Fruit fly (Drosophila melanogaster) whole organism: ENCODE measurements around the gene GMF.

Experiments used
- CG8478 ChIP-seq: fragments of >200 bp; optimal IDR thresholded peaks from 2 replicates; lab custom pipeline; 2018; ENCODE audit warnings: inconsistent platforms
- Dll ChIP-seq: fragments of >200 bp; optimal IDR thresholded peaks from 2 replicates; lab custom pipeline; 2017
- EcR ChIP-seq, 2 experiments: fragments of >200 bp; optimal IDR thresholded peaks; 2 replicates each; lab custom pipeline; 2017; ENCODE audit warnings: missing biosample characterization in 2 of 2, missing genetic modification characterization in 2 of 2, missing genetic modification reagents in 2 of 2
- pan ChIP-seq: fragments of >200 bp; optimal IDR thresholded peaks from 2 replicates; lab custom pipeline; 2017
- psq ChIP-seq: fragments of >200 bp; optimal IDR thresholded peaks from 2 replicates; lab custom pipeline; 2017
- usp ChIP-seq: fragments of >200 bp; optimal IDR thresholded peaks from 2 replicates; lab custom pipeline; 2017; ENCODE audit warnings: missing biosample characterization, missing genetic modification characterization, mixed read lengths

GMF gene

DNA sequence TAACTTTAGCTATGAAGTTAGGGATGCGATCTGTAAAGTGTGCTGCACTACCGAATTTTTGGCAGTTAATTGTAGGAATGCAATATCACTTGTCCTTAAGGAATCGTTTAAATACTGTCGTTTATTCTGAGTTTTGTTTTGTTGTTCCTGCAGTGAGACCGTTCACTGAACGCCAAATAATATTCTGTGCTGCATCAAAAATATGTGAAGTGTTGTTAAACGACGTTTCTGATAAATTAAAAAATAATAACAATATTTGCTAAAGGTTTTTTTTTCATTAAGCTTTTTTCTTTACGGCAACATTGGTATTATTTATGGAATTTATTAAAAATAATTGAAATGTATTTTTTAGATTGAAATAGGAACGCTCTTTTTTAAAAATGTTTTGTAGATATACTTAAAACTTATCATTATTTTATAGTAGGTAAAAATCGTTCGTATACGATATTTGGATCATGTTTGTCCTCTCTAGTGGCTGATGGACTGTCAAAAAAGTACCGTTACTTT, at the start of gene GMF:
Gene GMF (minus strand): TSS at position 182 of the 507 bp plus-strand sequence.
- no peak for TF ChIP-seq EcR (GFP tag; optimal IDR thresholded peaks at IDR 0.05; lab: Kevin White, UChicago)
- no peak for TF ChIP-seq psq (lab: Kevin White, UChicago)
- no peak for TF ChIP-seq Dll (lab: Kevin White, UChicago)
- no peak for TF ChIP-seq pan (lab: Kevin White, UChicago)
- no peak for TF ChIP-seq usp (GFP tag; lab: Kevin White, UChicago)
- no peak for TF ChIP-seq CG8478 (lab: Kevin White, UChicago)

DNA sequence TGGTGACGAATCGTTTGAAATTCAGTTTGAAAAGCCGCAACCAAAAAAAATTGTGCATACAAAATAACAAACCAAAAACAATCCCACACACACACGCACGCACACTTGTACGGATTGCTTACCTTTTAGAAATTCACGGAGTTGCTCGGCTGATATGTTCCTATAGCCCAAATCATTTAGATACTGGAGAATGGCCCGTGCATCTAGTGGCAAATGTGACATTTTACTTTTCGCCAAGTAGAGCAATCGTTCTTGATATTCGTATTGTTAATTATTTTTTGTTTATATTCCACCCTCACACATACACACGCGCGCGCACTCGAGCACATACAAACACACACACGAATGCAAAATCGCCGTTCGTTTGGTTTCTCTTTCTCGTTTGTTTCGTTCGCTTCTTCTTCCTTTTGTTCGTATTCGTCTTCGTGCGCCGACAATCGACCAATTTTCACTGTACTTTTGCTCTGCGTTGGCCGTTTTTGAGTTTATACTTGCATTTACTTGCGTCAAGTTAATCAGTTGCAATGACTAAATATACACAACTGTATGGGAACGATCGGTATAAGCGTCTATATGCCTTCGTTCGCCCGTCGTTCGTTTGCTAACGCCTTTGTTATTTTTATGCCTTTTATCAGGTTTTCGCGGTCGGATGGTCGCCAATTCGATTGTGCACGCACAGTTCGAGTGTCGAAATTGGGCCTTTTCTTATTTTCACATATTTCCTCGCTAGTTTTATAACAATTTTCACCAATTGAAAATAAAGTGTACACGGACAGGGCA, 49.2 kb upstream of the GMF start:
- TF ChIP-seq pan (lab: Kevin White, UChicago) = no peak
- TF ChIP-seq CG8478 (lab: Kevin White, UChicago) = no peak
- TF ChIP-seq Dll (lab: Kevin White, UChicago) = no peak
- TF ChIP-seq usp (GFP tag; lab: Kevin White, UChicago) = no peak
- TF ChIP-seq psq (lab: Kevin White, UChicago) = no peak
- TF ChIP-seq EcR (GFP tag; optimal IDR thresholded peaks at IDR 0.05; lab: Kevin White, UChicago) = no peak

DNA sequence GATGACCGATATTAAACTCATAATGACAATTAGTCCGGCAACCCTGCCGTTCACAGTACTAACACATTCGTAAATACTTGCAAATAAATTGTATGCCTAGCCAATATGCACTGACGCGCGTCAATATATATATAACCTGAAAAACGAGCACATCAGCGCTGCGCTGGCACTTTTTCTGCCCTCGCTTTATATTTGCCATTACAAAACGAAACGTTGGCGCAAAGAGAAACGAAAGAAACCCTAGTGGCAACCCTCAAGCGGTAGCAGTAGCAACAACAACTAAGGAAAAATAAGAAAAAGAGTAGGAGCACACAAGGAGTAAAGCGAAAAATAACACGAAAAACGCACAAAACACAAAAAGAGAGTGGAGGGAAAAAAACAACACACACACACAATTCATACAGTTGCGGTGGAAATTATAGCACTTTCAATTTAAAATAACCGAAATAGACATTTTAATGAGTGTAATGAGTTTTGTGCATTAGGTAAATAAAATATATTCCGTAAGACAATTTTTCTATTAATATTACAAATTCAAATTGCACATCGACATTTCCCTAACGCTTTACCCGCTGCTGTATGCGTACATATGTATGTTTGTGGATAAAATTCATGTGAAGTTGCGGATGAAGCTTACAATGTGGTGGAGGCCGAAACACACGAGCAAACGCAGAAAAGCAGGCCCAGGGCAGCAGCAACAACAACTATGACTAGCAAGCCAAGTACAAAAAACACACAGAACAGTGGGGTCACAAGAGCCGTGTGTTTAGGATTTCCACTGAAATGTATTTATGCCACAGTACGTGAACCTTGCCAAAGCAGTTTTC, 48.2 kb upstream of the GMF start:
- TF ChIP-seq usp (GFP tag; lab: Kevin White, UChicago) = no peak
- TF ChIP-seq Dll (lab: Kevin White, UChicago) = no peak
- TF ChIP-seq EcR (GFP tag; optimal IDR thresholded peaks at IDR 0.05; lab: Kevin White, UChicago) = no peak
- TF ChIP-seq psq (lab: Kevin White, UChicago) = peak; percentile 75
- no peak for TF ChIP-seq CG8478 (lab: Kevin White, UChicago)
- TF ChIP-seq pan (lab: Kevin White, UChicago) = no peak

DNA sequence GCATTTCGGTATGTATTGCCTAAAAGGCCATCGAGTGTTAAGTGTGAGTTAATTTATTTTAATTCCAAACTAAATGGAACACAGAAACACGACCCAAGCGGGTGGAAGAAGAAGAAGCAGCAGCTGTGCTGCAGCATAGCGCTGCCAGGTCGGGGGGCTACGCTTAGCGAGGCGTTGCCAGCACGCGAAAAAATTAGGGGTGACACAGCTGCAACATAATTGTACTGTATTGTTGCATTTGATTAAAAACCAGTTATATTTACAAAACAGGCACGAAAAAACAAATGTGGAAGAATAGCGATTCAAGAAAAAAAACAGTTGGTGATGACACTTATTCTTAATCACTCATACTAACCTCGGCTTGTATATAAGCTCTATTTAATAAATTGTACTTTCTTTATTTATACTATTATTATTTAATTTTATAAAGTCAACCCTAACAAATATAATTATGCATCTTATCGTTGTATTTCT, 47.4 kb upstream of the GMF start:
- TF ChIP-seq pan (lab: Kevin White, UChicago) (no peak), psq (lab: Kevin White, UChicago) (no peak), EcR (GFP tag; optimal IDR thresholded peaks at IDR 0.05; lab: Kevin White, UChicago) (no peak), CG8478 (lab: Kevin White, UChicago) (no peak), Dll (lab: Kevin White, UChicago) (no peak), usp (GFP tag; lab: Kevin White, UChicago) (no peak)

DNA sequence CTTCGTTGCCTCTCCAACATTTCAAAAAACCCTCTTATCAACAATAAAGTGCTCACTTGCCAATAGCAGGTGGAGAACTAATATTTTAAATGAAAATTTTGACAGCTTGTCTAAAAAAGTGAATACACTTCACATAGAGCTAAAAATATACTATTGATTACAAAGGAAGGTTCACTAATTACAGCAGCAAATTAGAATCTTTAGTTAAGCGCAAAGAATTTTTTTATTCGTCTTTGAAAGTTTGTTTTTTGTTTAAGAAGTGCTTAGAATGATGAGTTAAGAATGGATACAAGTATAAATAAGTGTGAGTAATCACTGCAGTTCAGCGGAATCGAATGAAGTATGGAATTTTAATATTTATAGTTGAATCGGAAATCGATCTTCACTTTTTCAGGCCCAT, 39.5 kb upstream of the GMF start, which contains the start of gene CG44405:
Gene CG44405 (minus strand): TSS at position 101 of the 400 bp plus-strand sequence.
- TF ChIP-seq Dll (lab: Kevin White, UChicago) (no peak), pan (lab: Kevin White, UChicago) (no peak), psq (lab: Kevin White, UChicago) (no peak), usp (GFP tag; lab: Kevin White, UChicago) (no peak), EcR (GFP tag; optimal IDR thresholded peaks at IDR 0.05; lab: Kevin White, UChicago) (no peak), CG8478 (lab: Kevin White, UChicago) (no peak)

DNA sequence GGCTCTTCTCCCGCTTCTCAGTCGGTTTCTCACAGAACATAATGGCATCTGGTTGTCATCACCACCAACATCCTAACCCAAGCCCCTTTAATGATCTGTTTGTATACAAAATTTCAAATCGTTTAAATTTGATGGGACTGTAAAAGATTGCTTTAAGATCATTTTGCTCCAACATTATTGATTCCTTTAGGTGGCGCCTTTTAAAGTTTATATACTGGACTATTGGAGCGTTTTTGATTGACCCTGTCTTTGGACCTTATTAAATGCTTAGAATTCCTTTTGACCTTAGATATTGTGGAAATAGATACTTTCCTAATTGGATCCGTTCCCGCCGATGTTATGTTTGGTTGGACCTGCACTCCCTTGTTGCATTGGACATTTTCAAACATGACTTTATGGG, 37.5 kb upstream of the GMF start, which contains the start of gene CG42266:
Gene CG42266 (minus strand): TSS at position 101 of the 400 bp plus-strand sequence.
- no peak for TF ChIP-seq pan (lab: Kevin White, UChicago)
- no peak for TF ChIP-seq usp (GFP tag; lab: Kevin White, UChicago)
- TF ChIP-seq Dll (lab: Kevin White, UChicago) = no peak
- no peak for TF ChIP-seq CG8478 (lab: Kevin White, UChicago)
- no peak for TF ChIP-seq EcR (GFP tag; optimal IDR thresholded peaks at IDR 0.05; lab: Kevin White, UChicago)
- no peak for TF ChIP-seq psq (lab: Kevin White, UChicago)

DNA sequence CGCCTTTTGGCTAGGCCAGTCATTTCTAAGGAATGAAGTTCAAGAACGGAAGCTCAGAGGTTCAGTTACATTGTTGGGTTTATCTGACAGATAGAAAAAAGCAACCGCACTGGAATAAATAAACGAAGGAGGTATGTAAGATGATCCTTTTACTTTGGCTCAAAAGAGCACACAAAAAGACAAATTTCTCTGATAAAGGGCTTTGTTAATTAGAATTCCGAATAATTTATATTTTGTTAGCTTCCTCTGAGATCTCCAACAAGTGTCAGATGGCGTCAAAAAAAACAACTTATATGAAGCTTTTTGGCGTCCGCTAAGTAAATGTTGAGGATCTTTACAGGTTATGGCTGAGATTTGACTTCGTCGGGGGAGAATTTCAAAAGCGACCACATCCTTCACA, 35.0 kb upstream of the GMF start, which contains the start of gene CG31817:
Gene CG31817 (minus strand): TSS at position 101 of the 400 bp plus-strand sequence.
- TF ChIP-seq psq (lab: Kevin White, UChicago) (no peak), usp (GFP tag; lab: Kevin White, UChicago) (no peak), CG8478 (lab: Kevin White, UChicago) (no peak), EcR (GFP tag; optimal IDR thresholded peaks at IDR 0.05; lab: Kevin White, UChicago) (no peak), pan (lab: Kevin White, UChicago) (no peak), Dll (lab: Kevin White, UChicago) (no peak)

DNA sequence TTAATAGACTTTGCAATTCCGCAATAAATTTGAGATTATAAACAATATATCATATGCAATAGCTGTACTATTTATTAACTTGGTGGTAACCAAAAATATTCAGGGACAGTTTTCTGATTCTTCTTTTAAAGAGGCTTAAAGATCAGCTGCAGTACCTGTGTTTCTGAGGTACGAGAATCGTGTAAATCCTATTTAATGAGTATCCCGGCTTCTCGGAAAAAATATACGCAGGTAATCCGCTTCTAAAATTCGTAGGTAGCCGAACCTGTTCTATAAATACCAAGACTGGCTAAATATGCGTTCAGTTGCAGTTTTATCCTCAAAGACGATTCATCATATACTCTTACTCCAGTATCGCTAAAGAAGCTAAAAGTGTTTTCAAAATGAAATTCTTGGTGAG, 26.9 kb upstream of the GMF start, which contains the start of gene CG4440:
Gene CG4440 (plus strand): TSS at position 301 of the 400 bp plus-strand sequence.
- TF ChIP-seq pan (lab: Kevin White, UChicago) = no peak
- TF ChIP-seq Dll (lab: Kevin White, UChicago) = no peak
- TF ChIP-seq usp (GFP tag; lab: Kevin White, UChicago) = no peak
- no peak for TF ChIP-seq EcR (GFP tag; optimal IDR thresholded peaks at IDR 0.05; lab: Kevin White, UChicago)
- TF ChIP-seq psq (lab: Kevin White, UChicago) = no peak
- TF ChIP-seq CG8478 (lab: Kevin White, UChicago) = no peak

DNA sequence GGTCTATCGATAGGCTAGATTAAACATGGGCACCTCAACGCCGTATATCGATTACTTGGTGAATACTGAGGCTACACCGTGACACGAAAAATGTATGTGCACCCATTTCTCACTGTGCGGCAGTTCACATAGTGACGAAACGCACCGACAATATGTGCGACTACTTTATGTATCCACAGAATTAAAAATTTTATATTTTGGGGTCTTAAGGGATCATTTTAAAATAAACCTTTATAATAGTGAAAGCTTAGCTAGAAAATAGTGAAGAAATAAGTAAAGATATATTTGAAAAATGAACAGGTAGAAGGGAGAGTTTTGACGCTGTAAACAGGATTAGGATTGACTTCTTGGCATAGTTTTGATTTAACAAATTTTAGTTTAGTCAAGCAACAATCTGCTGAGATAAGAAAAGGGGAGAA, 26.4 kb upstream of the GMF start, which contains the start of gene mRpL4:
Gene mRpL4 (minus strand): TSS at position 31 of the 419 bp plus-strand sequence.
- no peak for TF ChIP-seq EcR (GFP tag; optimal IDR thresholded peaks at IDR 0.05; lab: Kevin White, UChicago)
- TF ChIP-seq psq (lab: Kevin White, UChicago) = no peak
- TF ChIP-seq pan (lab: Kevin White, UChicago) = no peak
- no peak for TF ChIP-seq usp (GFP tag; lab: Kevin White, UChicago)
- no peak for TF ChIP-seq Dll (lab: Kevin White, UChicago)
- no peak for TF ChIP-seq CG8478 (lab: Kevin White, UChicago)

DNA sequence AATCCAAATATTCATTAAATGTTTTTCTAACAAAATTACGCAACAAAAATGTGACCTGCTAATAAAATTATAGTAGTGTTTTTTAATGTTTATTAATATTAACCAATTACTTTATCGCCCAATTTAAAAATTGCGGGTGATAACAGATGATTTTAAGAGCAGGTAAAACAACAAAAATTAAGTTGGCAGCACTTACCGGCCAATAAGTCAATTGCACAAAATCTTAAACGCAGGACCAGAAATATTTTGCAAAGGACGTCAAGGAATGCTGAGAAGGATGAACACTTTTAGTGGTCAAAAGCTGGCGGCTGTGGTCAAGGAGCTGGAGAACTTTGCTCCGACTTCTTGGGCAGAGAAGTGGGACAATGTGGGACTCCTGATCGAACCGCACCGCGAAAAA, 24.1 kb upstream of the GMF start, which contains the start of gene CG4278:
Gene CG4278 (plus strand): TSS at position 178 of the 400 bp plus-strand sequence.
- no peak for TF ChIP-seq Dll (lab: Kevin White, UChicago)
- no peak for TF ChIP-seq usp (GFP tag; lab: Kevin White, UChicago)
- no peak for TF ChIP-seq psq (lab: Kevin White, UChicago)
